Fruit fly (Drosophila melanogaster) whole organism, embryonic: ENCODE results near the gene CG42759.

Source experiments
- Adf1 ChIP-seq: fragments of 200-800 bp; sonication (Bioruptor generic); IDR thresholded peaks from 2 replicates; pipeline ENCODE4 v1.3.6; 2022; ENCODE audit warnings: missing biosample characterization, missing genetic modification characterization
- Antp ChIP-seq: fragments of 200-800 bp; sonication (Bioruptor generic); optimal IDR thresholded peaks from 3 replicates; lab custom pipeline; 2016; ENCODE audit warnings: missing biosample characterization, missing genetic modification characterization
- Awh ChIP-seq: fragments of 200-800 bp; sonication (Bioruptor generic); IDR thresholded peaks from 2 replicates; pipeline ENCODE4, ENCODE4 v1.3.6; 2022; ENCODE audit warnings: missing biosample characterization, missing genetic modification characterization
- BtbVII ChIP-seq: fragments of 200-800 bp; sonication (Bioruptor generic); optimal IDR thresholded peaks from 3 replicates; lab custom pipeline; 2017; ENCODE audit warnings: missing biosample characterization, mild to moderate bottlenecking, missing genetic modification characterization
- CG10209 ChIP-seq: fragments of 200-800 bp; sonication (Bioruptor generic); optimal IDR thresholded peaks from 3 replicates; lab custom pipeline; 2017; ENCODE audit warnings: missing biosample characterization, mild to moderate bottlenecking, missing genetic modification characterization, missing genetic modification reagents
- CG11560 ChIP-seq: fragments of 200-800 bp; sonication (Bioruptor generic); IDR thresholded peaks from 3 replicates; pipeline ENCODE4 v1.3.6; 2022; ENCODE audit warnings: missing biosample characterization, missing genetic modification characterization
- CG11723 ChIP-seq: fragments of 200-800 bp; sonication (Bioruptor generic); optimal IDR thresholded peaks from 2 replicates; lab custom pipeline; 2017; ENCODE audit warnings: missing biosample characterization, mild to moderate bottlenecking, missing genetic modification characterization
- CG13894 ChIP-seq: fragments of 200-800 bp; sonication (Bioruptor generic); optimal IDR thresholded peaks from 3 replicates; lab custom pipeline; 2018; ENCODE audit warnings: missing biosample characterization, mild to moderate bottlenecking, missing genetic modification characterization, moderate library complexity
- CG1529 ChIP-seq: fragments of 200-800 bp; sonication (Bioruptor generic); optimal IDR thresholded peaks from 3 replicates; lab custom pipeline; 2018; ENCODE audit warnings: missing biosample characterization, missing genetic modification characterization
- CG1603 ChIP-seq: fragments of 200-800 bp; sonication (Bioruptor generic); optimal IDR thresholded peaks from 2 replicates; lab custom pipeline; 2019; ENCODE audit warnings: missing biosample characterization, mild to moderate bottlenecking, missing genetic modification characterization, moderate library complexity
- CG16813 ChIP-seq: fragments of 200-800 bp; sonication (Bioruptor generic); IDR thresholded peaks from 3 replicates; pipeline ENCODE4 v1.3.6; 2022; ENCODE audit warnings: missing biosample characterization, missing genetic modification characterization; ENCODE audit not compliant: partially characterized antibody
- CG18011 ChIP-seq: fragments of 200-800 bp; sonication (Bioruptor generic); optimal IDR thresholded peaks from 2 replicates; lab custom pipeline; 2017; ENCODE audit warnings: missing biosample characterization, missing genetic modification characterization, mild to moderate bottlenecking, moderate library complexity, missing genotype
- CG2678 ChIP-seq: fragments of 200-800 bp; sonication (Bioruptor generic); optimal IDR thresholded peaks from 3 replicates; lab custom pipeline; 2019; ENCODE audit warnings: missing biosample characterization, mild to moderate bottlenecking, missing genetic modification characterization, moderate library complexity
- CG2889 ChIP-seq: fragments of 200-800 bp; sonication (Bioruptor generic); IDR thresholded peaks from 3 replicates; pipeline ENCODE4 v1.3.6; 2022; ENCODE audit warnings: missing biosample characterization, missing genetic modification characterization
- CG30403 ChIP-seq: fragments of 200-800 bp; sonication (Bioruptor generic); optimal IDR thresholded peaks from 3 replicates; lab custom pipeline; 2016; ENCODE audit warnings: missing biosample characterization, missing genetic modification characterization
- CG31365 ChIP-seq: fragments of 200-800 bp; sonication (Bioruptor generic); optimal IDR thresholded peaks from 2 replicates; lab custom pipeline; 2018; ENCODE audit warnings: missing biosample characterization, mild to moderate bottlenecking, missing genetic modification characterization
- CG4820 ChIP-seq: fragments of 200-800 bp; sonication (Bioruptor generic); optimal IDR thresholded peaks from 3 replicates; lab custom pipeline; 2016; ENCODE audit warnings: missing biosample characterization, missing genetic modification characterization
- CG7271 ChIP-seq: fragments of 200-800 bp; sonication (Bioruptor generic); optimal IDR thresholded peaks from 2 replicates; lab custom pipeline; 2018; ENCODE audit warnings: missing biosample characterization, mild to moderate bottlenecking, missing genetic modification characterization, moderate library complexity
- CG9609 ChIP-seq: fragments of 200-800 bp; sonication (Bioruptor generic); optimal IDR thresholded peaks from 3 replicates; lab custom pipeline; 2016; ENCODE audit warnings: missing biosample characterization, missing genetic modification characterization
- D ChIP-seq, 2 experiments: fragments of 200-800 bp in 1 of 2; fragments of >200 bp in 1 of 2; sonication (Bioruptor generic) in 1 of 2; optimal IDR thresholded peaks; 2 replicates in 1 of 2; 3 replicates in 1 of 2; lab custom pipeline; 2017; ENCODE audit warnings: mild to moderate bottlenecking in 1 of 2, missing biosample characterization in 1 of 2, missing genetic modification characterization in 1 of 2, missing genetic modification reagents in 1 of 2
- Dref ChIP-seq: fragments of 200-800 bp; sonication (Bioruptor generic); IDR thresholded peaks from 2 replicates; pipeline ENCODE4 v1.3.6; 2022; ENCODE audit warnings: missing biosample characterization, missing genetic modification characterization
- ERR ChIP-seq: fragments of 200-800 bp; sonication (Bioruptor generic); optimal IDR thresholded peaks from 2 replicates; lab custom pipeline; 2016; ENCODE audit warnings: missing biosample characterization, missing genetic modification characterization
- Hr78 ChIP-seq, 2 experiments: fragments of 200-800 bp in 1 of 2; fragments of >200 bp in 1 of 2; sonication (Bioruptor generic) in 1 of 2; optimal IDR thresholded peaks; 2 replicates each; lab custom pipeline; 2017 to 2019; ENCODE audit warnings: missing biosample characterization in 2 of 2, missing genetic modification characterization in 2 of 2, mild to moderate bottlenecking in 1 of 2, moderate library complexity in 1 of 2
- Lim3 ChIP-seq: fragments of 200-800 bp; sonication (Bioruptor generic); IDR thresholded peaks from 2 replicates; pipeline ENCODE4 v1.3.6; 2022; ENCODE audit warnings: missing biosample characterization, missing genetic modification characterization
- Mrtf ChIP-seq: fragments of 200-800 bp; sonication (Bioruptor generic); IDR thresholded peaks from 3 replicates; pipeline ENCODE4 v1.3.6; 2022; ENCODE audit warnings: missing biosample characterization, missing genetic modification characterization
- Pdp1 ChIP-seq, 2 experiments: fragments of 200-800 bp; sonication (Bioruptor generic); optimal IDR thresholded peaks; 3 replicates each; lab custom pipeline; 2016; ENCODE audit warnings: missing biosample characterization in 2 of 2, missing genetic modification characterization in 2 of 2, mild to moderate bottlenecking in 1 of 2, moderate library complexity in 1 of 2
- Spps ChIP-seq: fragments of 200-800 bp; sonication (Bioruptor generic); optimal IDR thresholded peaks from 2 replicates; lab custom pipeline; 2018; ENCODE audit warnings: missing biosample characterization, mild to moderate bottlenecking, missing genetic modification characterization
- TFAM ChIP-seq: fragments of 200-800 bp; sonication (Bioruptor generic); optimal IDR thresholded peaks from 2 replicates; lab custom pipeline; 2017; ENCODE audit warnings: missing biosample characterization, missing genetic modification characterization, inconsistent platforms
- Vsx1 ChIP-seq: fragments of 200-800 bp; sonication (Bioruptor generic); optimal IDR thresholded peaks from 2 replicates; lab custom pipeline; 2017; ENCODE audit warnings: missing biosample characterization, mild to moderate bottlenecking, missing genetic modification characterization, missing genetic modification reagents
- al ChIP-seq: fragments of 200-800 bp; sonication (Bioruptor generic); IDR thresholded peaks from 2 replicates; pipeline ENCODE4 v1.3.6; 2022; ENCODE audit warnings: missing biosample characterization, missing genetic modification characterization
- bcd ChIP-seq: fragments of 200-800 bp; sonication (Bioruptor generic); optimal IDR thresholded peaks from 2 replicates; lab custom pipeline; 2017; ENCODE audit warnings: missing biosample characterization, mild to moderate bottlenecking, missing genetic modification characterization
- cg ChIP-seq: fragments of 200-800 bp; sonication (Bioruptor generic); optimal IDR thresholded peaks from 3 replicates; lab custom pipeline; 2019; ENCODE audit warnings: missing biosample characterization, mild to moderate bottlenecking, missing genetic modification characterization, moderate library complexity
- dm ChIP-seq: fragments of 200-800 bp; sonication (Bioruptor generic); optimal IDR thresholded peaks from 3 replicates; lab custom pipeline; 2016; ENCODE audit warnings: missing biosample characterization, missing genetic modification characterization
- ewg ChIP-seq: fragments of 200-800 bp; sonication (Bioruptor generic); optimal IDR thresholded peaks from 3 replicates; lab custom pipeline; 2017; ENCODE audit warnings: mild to moderate bottlenecking, missing biosample characterization, missing genetic modification reagents, missing genetic modification characterization
- fu2 ChIP-seq: fragments of 200-800 bp; sonication (Bioruptor generic); optimal IDR thresholded peaks from 2 replicates; lab custom pipeline; 2016; ENCODE audit warnings: missing biosample characterization, missing genetic modification characterization
- gce ChIP-seq: fragments of 200-800 bp; sonication (Bioruptor generic); IDR thresholded peaks from 3 replicates; pipeline ENCODE4 v1.3.6; 2022; ENCODE audit warnings: missing biosample characterization, missing genetic modification characterization
- gcm ChIP-seq: fragments of 200-800 bp; sonication (Bioruptor generic); optimal IDR thresholded peaks from 2 replicates; lab custom pipeline; 2019; ENCODE audit warnings: missing biosample characterization, mild to moderate bottlenecking, missing genetic modification characterization, moderate library complexity
- gro ChIP-seq: fragments of 200-800 bp; sonication (Bioruptor generic); optimal IDR thresholded peaks from 2 replicates; lab custom pipeline; 2016; ENCODE audit warnings: missing biosample characterization, missing genetic modification characterization
- gsb-n ChIP-seq: fragments of 200-800 bp; sonication (Bioruptor generic); optimal IDR thresholded peaks from 3 replicates; lab custom pipeline; 2018; ENCODE audit warnings: missing biosample characterization, mild to moderate bottlenecking, missing genetic modification characterization
- lab ChIP-seq: fragments of 200-800 bp; sonication (Bioruptor generic); optimal IDR thresholded peaks from 3 replicates; lab custom pipeline; 2017; ENCODE audit warnings: missing biosample characterization, missing genetic modification characterization, mild to moderate bottlenecking, moderate library complexity, missing genetic modification reagents
- lov ChIP-seq, 2 experiments: fragments of 200-800 bp in 1 of 2; fragments of >200 bp in 1 of 2; sonication (Bioruptor generic) in 1 of 2; IDR thresholded peaks in 1 of 2; optimal IDR thresholded peaks in 1 of 2; 2 replicates in 1 of 2; 3 replicates in 1 of 2; pipeline versions ENCODE4 v1.3.6 to Lab custom; 2017 to 2022; ENCODE audit warnings: missing biosample characterization in 1 of 2, missing genetic modification characterization in 1 of 2
- pnt ChIP-seq: fragments of 200-800 bp; sonication (Bioruptor generic); optimal IDR thresholded peaks from 3 replicates; lab custom pipeline; 2016; ENCODE audit warnings: missing biosample characterization, missing genetic modification characterization
- psq ChIP-seq: fragments of 200-800 bp; sonication (Bioruptor generic); optimal IDR thresholded peaks from 2 replicates; lab custom pipeline; 2017; ENCODE audit warnings: missing biosample characterization, missing genetic modification characterization
- slbo ChIP-seq: fragments of 200-800 bp; sonication (Bioruptor generic); IDR thresholded peaks from 2 replicates; pipeline ENCODE4 v1.3.6; 2022; ENCODE audit warnings: missing biosample characterization, missing genetic modification characterization
- stwl ChIP-seq: fragments of 200-800 bp; sonication (Bioruptor generic); optimal IDR thresholded peaks from 3 replicates; lab custom pipeline; 2018; ENCODE audit warnings: missing biosample characterization, mild to moderate bottlenecking, missing genetic modification characterization, moderate library complexity
- sug ChIP-seq: fragments of 200-800 bp; optimal IDR thresholded peaks from 2 replicates; lab custom pipeline; 2019; ENCODE audit warnings: missing biosample characterization, mild to moderate bottlenecking, missing genetic modification characterization, moderate library complexity
- wor ChIP-seq: fragments of 200-800 bp; sonication (Bioruptor generic); IDR thresholded peaks from 2 replicates; pipeline ENCODE4 v1.3.6; 2022; ENCODE audit warnings: missing biosample characterization, missing genetic modification characterization
- zen ChIP-seq: fragments of 200-800 bp; sonication (Bioruptor generic); optimal IDR thresholded peaks from 3 replicates; lab custom pipeline; 2018; ENCODE audit warnings: missing biosample characterization, mild to moderate bottlenecking, missing genetic modification characterization, moderate library complexity
- zfh1 ChIP-seq: fragments of 200-800 bp; sonication (Bioruptor generic); IDR thresholded peaks from 3 replicates; pipeline ENCODE4 v1.3.6; 2022; ENCODE audit warnings: missing biosample characterization, missing genetic modification characterization

Gene CG42759

DNA sequence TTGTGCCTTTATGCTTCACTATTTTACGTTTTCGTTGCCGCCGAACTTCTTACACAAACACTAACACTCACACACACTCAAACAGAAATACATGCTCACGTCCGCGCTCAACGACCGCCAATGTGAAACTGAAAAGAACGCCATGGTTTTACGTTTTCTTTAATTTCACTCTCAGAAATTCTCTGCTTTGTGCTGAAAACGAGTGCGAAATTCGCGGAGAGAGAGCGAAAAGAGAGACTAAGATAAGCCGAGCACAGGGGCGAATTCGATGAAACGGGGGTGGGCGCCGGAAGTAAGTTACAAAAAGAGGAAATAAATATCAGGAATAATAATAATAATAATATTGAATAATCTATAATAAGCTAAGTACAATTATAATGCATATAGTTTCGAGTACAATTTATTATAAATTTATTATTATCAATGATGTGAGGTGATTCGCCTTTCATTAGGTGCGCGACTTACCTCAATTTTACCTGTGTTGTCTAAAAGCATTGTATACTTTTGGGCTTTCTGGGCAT lies 27.5 kb downstream of the CG42759 start, which contains the start of gene Best1 (continued):
- TF ChIP-seq psq (GFP tag; lab: Kevin White, UChicago) = peak; percentile 89
- TF ChIP-seq wor = peak; percentile 71
- peak in 1 of 2 experiments; percentile 64 for TF ChIP-seq Hr78 (GFP tag; optimal IDR thresholded peaks at IDR 0.05; lab: Kevin White, UChicago)
- TF ChIP-seq cg (GFP tag; lab: Kevin White, UChicago) = peak; percentile 86
- peak; percentile 93 for TF ChIP-seq CG13894 (tag; lab: Kevin White, UChicago)
- peak; percentile 91 for TF ChIP-seq al (GFP tag; lab: Robert Waterston, UW)
- peak; percentile 77 for TF ChIP-seq CG18011 (GFP tag; lab: Kevin White, UChicago)
- TF ChIP-seq CG30403 (GFP tag; lab: Kevin White, UChicago) = peak; percentile 91
- peak; percentile 82 for TF ChIP-seq CG1603 (tag; lab: Kevin White, UChicago)
- peak; percentile 72 for TF ChIP-seq CG11560 (tag; lab: Robert Waterston, UW)
- TF ChIP-seq Dref (GFP tag; lab: Robert Waterston, UW) = no peak
- TF ChIP-seq Mrtf (GFP tag; lab: Robert Waterston, UW) = peak; percentile 89
- peak; percentile 92 for TF ChIP-seq gcm (GFP tag; lab: Kevin White, UChicago)
- TF ChIP-seq sug (tag; lab: Kevin White, UChicago) = peak; percentile 89
- peak; percentile 96 for TF ChIP-seq slbo (GFP tag; lab: Robert Waterston, UW)
- TF ChIP-seq CG10209 (GFP tag; lab: Kevin White, UChicago) = peak; percentile 91
- TF ChIP-seq CG31365 (tag; lab: Kevin White, UChicago) = peak; percentile 72
- TF ChIP-seq Vsx1 (GFP tag; lab: Kevin White, UChicago) = peak; percentile 87
- TF ChIP-seq ewg = peak; percentile 83
- TF ChIP-seq Spps (tag; lab: Kevin White, UChicago) = peak; percentile 77
- TF ChIP-seq zfh1 = peak; percentile 94
- peak; percentile 91 for TF ChIP-seq gsb-n
- TF ChIP-seq gce = no peak
- TF ChIP-seq CG2889 (GFP tag; lab: Robert Waterston, UW) = peak; percentile 79
- peak; percentile 76 to 83 for TF ChIP-seq Pdp1 (GFP tag; optimal IDR thresholded peaks at IDR 0.05; lab: Kevin White, UChicago)
- TF ChIP-seq TFAM (GFP tag; lab: Kevin White, UChicago) = peak; percentile 23
- peak; percentile 94 for TF ChIP-seq CG2678
- peak; percentile 90 for TF ChIP-seq CG11723 (GFP tag; lab: Kevin White, UChicago)
- TF ChIP-seq Antp = peak; percentile 74
- TF ChIP-seq fu2 (GFP tag; lab: Kevin White, UChicago) = peak; percentile 38
- TF ChIP-seq Adf1 = peak; percentile 75
- peak; percentile 80 for TF ChIP-seq gro (GFP tag; lab: Kevin White, UChicago)
- peak; percentile 92 for TF ChIP-seq zen
- TF ChIP-seq CG9609 (GFP tag; lab: Kevin White, UChicago) = peak; percentile 77
- peak; percentile 79 for TF ChIP-seq CG4820 (GFP tag; lab: Kevin White, UChicago)
- peak; percentile 61 for TF ChIP-seq Lim3 (GFP tag; lab: Robert Waterston, UW)
- TF ChIP-seq CG16813 = peak; percentile 89
- peak; percentile 83 for TF ChIP-seq CG1529 (GFP tag; lab: Kevin White, UChicago)
- TF ChIP-seq BtbVII (GFP tag; lab: Kevin White, UChicago) = peak; percentile 90
- TF ChIP-seq ERR = no peak
- peak; percentile 41 for TF ChIP-seq stwl (tag; lab: Kevin White, UChicago)
- TF ChIP-seq dm (GFP tag; lab: Kevin White, UChicago) = peak; percentile 33
- no peak for TF ChIP-seq D (optimal IDR thresholded peaks at IDR 0.05; lab: Kevin White, UChicago)
- TF ChIP-seq D (GFP tag; optimal IDR thresholded peaks at IDR 0.05; lab: Kevin White, UChicago) = peak; percentile 83
- peak; percentile 68 for TF ChIP-seq CG7271 (tag; lab: Kevin White, UChicago)
- TF ChIP-seq lov (optimal IDR thresholded peaks at IDR 0.05; lab: Kevin White, UChicago) = no peak
- peak; percentile 80 for TF ChIP-seq lov (GFP tag; IDR thresholded peaks at IDR 0.05; lab: Robert Waterston, UW)
- TF ChIP-seq Awh (GFP tag; lab: Robert Waterston, UW) = peak; percentile 87
- TF ChIP-seq pnt (GFP tag; lab: Kevin White, UChicago) = peak; percentile 61
- peak; percentile 91 for TF ChIP-seq bcd (GFP tag; lab: Kevin White, UChicago)
- TF ChIP-seq lab = peak; percentile 96
